Fruit fly (Drosophila melanogaster) whole organism, embryonic: Measurements from ENCODE around the gene CG43707.

Experiments used
- Asciz ChIP-seq: fragments of 200-800 bp; sonication (Bioruptor generic); optimal IDR thresholded peaks from 2 replicates; lab custom pipeline; 2017; ENCODE audit warnings: missing biosample characterization, mild to moderate bottlenecking, missing genetic modification characterization, missing genetic modification reagents
- BtbVII ChIP-seq: fragments of 200-800 bp; sonication (Bioruptor generic); optimal IDR thresholded peaks from 3 replicates; lab custom pipeline; 2017; ENCODE audit warnings: missing biosample characterization, mild to moderate bottlenecking, missing genetic modification characterization
- CG10267 ChIP-seq: fragments of 200-800 bp; sonication (Bioruptor generic); optimal IDR thresholded peaks from 2 replicates; lab custom pipeline; 2018; ENCODE audit warnings: missing biosample characterization, mild to moderate bottlenecking, missing genetic modification characterization, moderate library complexity
- CG10321 ChIP-seq: fragments of 200-800 bp; sonication (Bioruptor generic); IDR thresholded peaks from 2 replicates; pipeline ENCODE4 v1.3.6; 2022; ENCODE audit warnings: missing biosample characterization, missing genetic modification characterization
- CG10462 ChIP-seq: fragments of 200-800 bp; sonication (Bioruptor generic); optimal IDR thresholded peaks from 2 replicates; lab custom pipeline; 2016; ENCODE audit warnings: missing biosample characterization, missing genetic modification characterization
- CG10979 ChIP-seq: fragments of 200-800 bp; sonication (Bioruptor generic); optimal IDR thresholded peaks from 2 replicates; lab custom pipeline; 2018; ENCODE audit warnings: missing biosample characterization, mild to moderate bottlenecking, missing genetic modification characterization, moderate library complexity
- CG12236 ChIP-seq: fragments of 200-800 bp; sonication (Bioruptor generic); optimal IDR thresholded peaks from 2 replicates; lab custom pipeline; 2016; ENCODE audit warnings: missing biosample characterization, missing genetic modification characterization
- CG14014 ChIP-seq: fragments of 200-800 bp; sonication (Bioruptor generic); IDR thresholded peaks from 2 replicates; pipeline ENCODE4 v1.3.6; 2022; ENCODE audit warnings: missing biosample characterization, missing genetic modification characterization
- CG14710 ChIP-seq: fragments of 200-800 bp; sonication (Bioruptor generic); optimal IDR thresholded peaks from 3 replicates; lab custom pipeline; 2019; ENCODE audit warnings: missing biosample characterization, mild to moderate bottlenecking, missing genetic modification characterization, moderate library complexity
- CG15011 ChIP-seq: fragments of 200-800 bp; sonication (Bioruptor generic); optimal IDR thresholded peaks from 3 replicates; lab custom pipeline; 2018; ENCODE audit warnings: missing biosample characterization, mild to moderate bottlenecking, missing genetic modification characterization
- CG15479 ChIP-seq: fragments of 200-800 bp; sonication (Bioruptor generic); optimal IDR thresholded peaks from 3 replicates; lab custom pipeline; 2019; ENCODE audit warnings: missing biosample characterization, mild to moderate bottlenecking, missing genetic modification characterization, moderate library complexity
- CG16863 ChIP-seq: fragments of 200-800 bp; sonication (Bioruptor generic); optimal IDR thresholded peaks from 3 replicates; lab custom pipeline; 2016; ENCODE audit warnings: missing biosample characterization, missing genetic modification characterization
- CG1792 ChIP-seq: fragments of 200-800 bp; sonication (Bioruptor generic); optimal IDR thresholded peaks from 2 replicates; lab custom pipeline; 2016; ENCODE audit warnings: missing biosample characterization, missing genetic modification characterization
- CG1832 ChIP-seq: fragments of 200-800 bp; sonication (Bioruptor generic); optimal IDR thresholded peaks from 2 replicates; lab custom pipeline; 2017; ENCODE audit warnings: missing biosample characterization, mild to moderate bottlenecking, missing genetic modification characterization, inconsistent platforms
- CG33557 ChIP-seq: fragments of 200-800 bp; sonication (Bioruptor generic); optimal IDR thresholded peaks from 2 replicates; lab custom pipeline; 2019; ENCODE audit warnings: missing biosample characterization, mild to moderate bottlenecking, missing genetic modification characterization, moderate library complexity
- CG3726 ChIP-seq: fragments of 200-800 bp; sonication (Bioruptor generic); IDR thresholded peaks from 3 replicates; pipeline ENCODE4, ENCODE4 v1.3.6; 2022; ENCODE audit warnings: missing biosample characterization, missing genetic modification characterization
- CG3838 ChIP-seq: fragments of 200-800 bp; sonication (Bioruptor generic); optimal IDR thresholded peaks from 3 replicates; lab custom pipeline; 2016; ENCODE audit warnings: missing biosample characterization, missing genetic modification characterization
- CG4404 ChIP-seq: fragments of 200-800 bp; sonication (Bioruptor generic); IDR thresholded peaks from 2 replicates; pipeline ENCODE4 v1.3.6; 2022; ENCODE audit warnings: missing biosample characterization, missing genetic modification characterization
- CG4820 ChIP-seq: fragments of 200-800 bp; sonication (Bioruptor generic); optimal IDR thresholded peaks from 3 replicates; lab custom pipeline; 2016; ENCODE audit warnings: missing biosample characterization, missing genetic modification characterization
- Doc3 ChIP-seq: fragments of 200-800 bp; sonication (Bioruptor generic); IDR thresholded peaks from 3 replicates; pipeline ENCODE4 v1.3.6; 2022; ENCODE audit warnings: missing biosample characterization, missing genetic modification characterization; ENCODE audit not compliant: partially characterized antibody
- Dp ChIP-seq: fragments of 200-800 bp; sonication (Bioruptor generic); optimal IDR thresholded peaks from 2 replicates; lab custom pipeline; 2018; ENCODE audit warnings: missing biosample characterization, mild to moderate bottlenecking, missing genetic modification characterization, moderate library complexity
- Dref ChIP-seq: fragments of 200-800 bp; sonication (Bioruptor generic); IDR thresholded peaks from 2 replicates; pipeline ENCODE4 v1.3.6; 2022; ENCODE audit warnings: missing biosample characterization, missing genetic modification characterization
- Ets65A ChIP-seq: fragments of 200-800 bp; sonication (Bioruptor generic); peaks from one replicate; lab custom pipeline; 2016; ENCODE audit warnings: missing biosample characterization, missing genetic modification characterization
- Gsc ChIP-seq: fragments of 200-800 bp; sonication (Bioruptor generic); IDR thresholded peaks from 2 replicates; pipeline ENCODE4 v1.3.6; 2022; ENCODE audit warnings: missing biosample characterization, missing genetic modification characterization
- H15 ChIP-seq: fragments of 200-800 bp; sonication (Bioruptor generic); IDR thresholded peaks from 3 replicates; pipeline ENCODE4 v1.3.6; 2022; ENCODE audit warnings: missing biosample characterization, missing genetic modification characterization
- Jarid2 ChIP-seq: fragments of 200-800 bp; sonication (Bioruptor generic); optimal IDR thresholded peaks from 3 replicates; lab custom pipeline; 2017; ENCODE audit warnings: mild to moderate bottlenecking, missing biosample characterization, missing genetic modification reagents, missing genetic modification characterization
- Lpt ChIP-seq: fragments of >200 bp; optimal IDR thresholded peaks from 2 replicates; lab custom pipeline; 2018; ENCODE audit warnings: missing biosample characterization, missing genetic modification characterization
- Mes4 ChIP-seq: fragments of 200-800 bp; sonication (Bioruptor generic); optimal IDR thresholded peaks from 2 replicates; lab custom pipeline; 2016; ENCODE audit warnings: missing biosample characterization, missing genetic modification characterization
- Rfx ChIP-seq: fragments of 200-800 bp; sonication (Bioruptor generic); IDR thresholded peaks from 2 replicates; pipeline ENCODE4 v1.3.6; 2022; ENCODE audit warnings: missing biosample characterization, missing genetic modification characterization
- Sin3A ChIP-seq: fragments of >200 bp; optimal IDR thresholded peaks from 2 replicates; lab custom pipeline; 2018
- abd-A ChIP-seq: fragments of 200-800 bp; sonication (Bioruptor generic); optimal IDR thresholded peaks from 3 replicates; lab custom pipeline; 2019; ENCODE audit warnings: missing biosample characterization, mild to moderate bottlenecking, missing genetic modification characterization, moderate library complexity
- bcd ChIP-seq: fragments of 200-800 bp; sonication (Bioruptor generic); optimal IDR thresholded peaks from 2 replicates; lab custom pipeline; 2017; ENCODE audit warnings: missing biosample characterization, mild to moderate bottlenecking, missing genetic modification characterization
- cwo ChIP-seq: fragments of 200-800 bp; sonication (Bioruptor generic); optimal IDR thresholded peaks from 3 replicates; lab custom pipeline; 2017; ENCODE audit warnings: missing biosample characterization, missing genetic modification characterization, mild to moderate bottlenecking, moderate library complexity, missing genetic modification reagents
- dmrt11E ChIP-seq: fragments of 200-800 bp; sonication (Bioruptor generic); optimal IDR thresholded peaks from 3 replicates; lab custom pipeline; 2018; ENCODE audit warnings: missing biosample characterization, mild to moderate bottlenecking, missing genetic modification characterization, moderate library complexity
- en ChIP-seq: fragments of 200-800 bp; sonication (Bioruptor generic); optimal IDR thresholded peaks from 2 replicates; lab custom pipeline; 2016; ENCODE audit warnings: missing biosample characterization, missing genetic modification characterization
- grn ChIP-seq: fragments of 200-800 bp; sonication (Bioruptor generic); optimal IDR thresholded peaks from 3 replicates; lab custom pipeline; 2017; ENCODE audit warnings: missing biosample characterization, missing genetic modification characterization
- gro ChIP-seq: fragments of 200-800 bp; sonication (Bioruptor generic); optimal IDR thresholded peaks from 2 replicates; lab custom pipeline; 2016; ENCODE audit warnings: missing biosample characterization, missing genetic modification characterization
- gsb ChIP-seq: fragments of 200-800 bp; sonication (Bioruptor generic); IDR thresholded peaks from 2 replicates; pipeline ENCODE4 v1.3.6; 2022; ENCODE audit warnings: missing biosample characterization, missing genetic modification characterization
- gsb-n ChIP-seq: fragments of 200-800 bp; sonication (Bioruptor generic); optimal IDR thresholded peaks from 3 replicates; lab custom pipeline; 2018; ENCODE audit warnings: missing biosample characterization, mild to moderate bottlenecking, missing genetic modification characterization
- jigr1 ChIP-seq: fragments of 200-800 bp; sonication (Bioruptor generic); IDR thresholded peaks from 3 replicates; pipeline ENCODE4 v1.3.6; 2022; ENCODE audit warnings: missing biosample characterization, missing genetic modification characterization
- kah ChIP-seq: fragments of 200-800 bp; sonication (Bioruptor generic); optimal IDR thresholded peaks from 2 replicates; lab custom pipeline; 2018; ENCODE audit warnings: missing biosample characterization, mild to moderate bottlenecking, missing genetic modification characterization
- lab ChIP-seq: fragments of 200-800 bp; sonication (Bioruptor generic); optimal IDR thresholded peaks from 3 replicates; lab custom pipeline; 2017; ENCODE audit warnings: missing biosample characterization, missing genetic modification characterization, mild to moderate bottlenecking, moderate library complexity, missing genetic modification reagents
- odd ChIP-seq: fragments of 200-800 bp; sonication (Bioruptor generic); optimal IDR thresholded peaks from 2 replicates; lab custom pipeline; 2017; ENCODE audit warnings: missing biosample characterization, mild to moderate bottlenecking, missing genetic modification characterization
- otp ChIP-seq: fragments of 200-800 bp; sonication (Bioruptor generic); IDR thresholded peaks from 3 replicates; pipeline ENCODE4, ENCODE4 v1.3.6; 2022; ENCODE audit warnings: missing biosample characterization, missing genetic modification characterization
- p53 ChIP-seq: fragments of 200-800 bp; sonication (Bioruptor generic); optimal IDR thresholded peaks from 2 replicates; lab custom pipeline; 2016; ENCODE audit warnings: missing biosample characterization, missing genetic modification characterization
- psq ChIP-seq: fragments of 200-800 bp; sonication (Bioruptor generic); optimal IDR thresholded peaks from 2 replicates; lab custom pipeline; 2017; ENCODE audit warnings: missing biosample characterization, missing genetic modification characterization
- slp2 ChIP-seq: fragments of 200-800 bp; sonication (Bioruptor generic); optimal IDR thresholded peaks from 2 replicates; lab custom pipeline; 2016; ENCODE audit warnings: missing biosample characterization, missing genetic modification characterization
- sqz ChIP-seq: fragments of 200-800 bp; sonication (Bioruptor generic); optimal IDR thresholded peaks from 3 replicates; lab custom pipeline; 2018; ENCODE audit warnings: missing biosample characterization, mild to moderate bottlenecking, missing genetic modification characterization
- ssp ChIP-seq: fragments of 200-800 bp; sonication (Bioruptor generic); IDR thresholded peaks from 2 replicates; pipeline ENCODE4 v1.3.6; 2022; ENCODE audit warnings: missing biosample characterization, missing genetic modification characterization
- stc ChIP-seq: fragments of 200-800 bp; sonication (Bioruptor generic); IDR thresholded peaks from 2 replicates; pipeline ENCODE4 v1.3.6; 2022; ENCODE audit warnings: missing biosample characterization, missing genetic modification characterization
- wdn ChIP-seq: fragments of 200-800 bp; sonication (Bioruptor generic); IDR thresholded peaks from 2 replicates; pipeline ENCODE4 v1.3.6; 2022; ENCODE audit warnings: missing biosample characterization, missing genetic modification characterization

Gene CG43707

DNA sequence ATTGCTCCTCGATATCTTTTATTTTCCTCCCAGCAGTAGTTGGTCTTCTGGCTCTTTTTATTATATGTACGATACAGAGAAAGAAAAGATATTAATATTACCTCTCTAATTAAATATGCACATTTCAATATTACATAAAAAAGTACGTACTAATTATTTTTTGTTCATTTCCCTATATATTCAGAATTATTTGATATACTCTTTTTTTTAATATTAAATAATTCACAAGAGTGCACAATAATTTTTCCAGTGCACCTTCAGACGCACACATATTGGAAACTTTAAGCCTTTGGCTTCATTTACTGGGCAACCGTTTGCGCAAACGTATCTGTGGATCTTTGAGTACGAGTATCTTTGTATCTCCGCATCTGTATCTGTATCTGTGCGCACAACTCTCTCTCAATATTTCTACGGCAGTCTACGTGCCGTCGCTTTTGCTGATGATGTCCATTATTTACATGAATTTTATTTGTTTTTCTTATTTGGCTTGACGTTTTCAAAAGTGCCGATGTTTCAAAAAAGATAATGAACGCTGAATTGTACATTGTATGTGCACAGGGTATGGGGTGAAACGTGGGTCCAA lies 19.6 kb downstream of the CG43707 start (continued):
- no peak for TF ChIP-seq CG10321 (GFP tag; lab: Robert Waterston, UW)
- TF ChIP-seq CG15011 (GFP tag; lab: Kevin White, UChicago): peak; percentile 67
- peak; percentile 43; the same call in 1 of the 2 replicates for TF ChIP-seq wdn (GFP tag; lab: Robert Waterston, UW)
- no peak for TF ChIP-seq gsb (GFP tag; lab: Robert Waterston, UW)
- peak; percentile 57 for TF ChIP-seq Jarid2 (GFP tag; lab: Kevin White, UChicago)
- peak; percentile 43; the same call in 1 of the 3 replicates for TF ChIP-seq jigr1 (GFP tag; lab: Robert Waterston, UW)
- TF ChIP-seq Dref (GFP tag; lab: Robert Waterston, UW): no peak
- TF ChIP-seq Sin3A (lab: Kevin White, UChicago): no peak
- TF ChIP-seq CG1792 (GFP tag; lab: Kevin White, UChicago): no peak
- no peak for TF ChIP-seq Lpt (GFP tag; lab: Kevin White, UChicago)
- no peak for TF ChIP-seq Doc3 (GFP tag; lab: Robert Waterston, UW)
- peak; percentile 70; the same call in 2 of the 3 replicates for TF ChIP-seq H15 (GFP tag; lab: Robert Waterston, UW)
- no peak for TF ChIP-seq CG16863 (GFP tag; lab: Kevin White, UChicago)
- peak; percentile 68 for TF ChIP-seq CG10462 (GFP tag; lab: Kevin White, UChicago)
- no peak for TF ChIP-seq CG1832 (GFP tag; lab: Kevin White, UChicago)
- TF ChIP-seq bcd (GFP tag; lab: Kevin White, UChicago): peak; percentile 80
- no peak for TF ChIP-seq Gsc (GFP tag; lab: Robert Waterston, UW)
- TF ChIP-seq BtbVII (GFP tag; lab: Kevin White, UChicago): peak; percentile 80
- TF ChIP-seq abd-A (tag; lab: Kevin White, UChicago): peak; percentile 28
- TF ChIP-seq CG10267: peak; percentile 89
- peak; percentile 80 for TF ChIP-seq ssp
- TF ChIP-seq dmrt11E (tag; lab: Kevin White, UChicago): peak; percentile 96
- TF ChIP-seq Dp (GFP tag; lab: Kevin White, UChicago): no peak
- peak; percentile 90 for TF ChIP-seq CG4404 (GFP tag; lab: Robert Waterston, UW)
- peak; percentile 69; the same call in 2 of the 3 replicates for TF ChIP-seq CG3726 (GFP tag; lab: Robert Waterston, UW)
- TF ChIP-seq otp: peak; percentile 6; the same call in 2 of the 3 replicates
- TF ChIP-seq sqz: peak; percentile 89
- peak; percentile 75 for TF ChIP-seq CG4820
- peak; percentile 84 for TF ChIP-seq grn (GFP tag; lab: Kevin White, UChicago)
- TF ChIP-seq CG12236 (GFP tag; lab: Kevin White, UChicago): no peak
- TF ChIP-seq CG33557 (GFP tag; lab: Kevin White, UChicago): peak; percentile 96
- peak; percentile 96 for TF ChIP-seq CG14710 (tag; lab: Kevin White, UChicago)
- TF ChIP-seq psq (GFP tag; lab: Kevin White, UChicago): peak; percentile 62
- TF ChIP-seq CG10979 (tag; lab: Kevin White, UChicago): peak; percentile 93
- no peak for TF ChIP-seq slp2 (GFP tag; lab: Kevin White, UChicago)
- peak; percentile 22 for TF ChIP-seq Ets65A
- peak; percentile 83 for TF ChIP-seq odd (GFP tag; lab: Kevin White, UChicago)
- TF ChIP-seq CG3838: no peak
- TF ChIP-seq en (GFP tag; lab: Kevin White, UChicago): no peak
- TF ChIP-seq p53: no peak
- peak; percentile 81 for TF ChIP-seq lab
- peak; percentile 82 for TF ChIP-seq kah
- TF ChIP-seq stc (GFP tag; lab: Robert Waterston, UW): peak; percentile 90
- peak; percentile 67 for TF ChIP-seq Rfx (GFP tag; lab: Robert Waterston, UW)
- peak; percentile 67 for TF ChIP-seq cwo (GFP tag; lab: Kevin White, UChicago)
- no peak for TF ChIP-seq Mes4 (GFP tag; lab: Kevin White, UChicago)
- peak; percentile 82 for TF ChIP-seq Asciz (GFP tag; lab: Kevin White, UChicago)
- TF ChIP-seq CG15479: peak; percentile 88
- peak; percentile 92 for TF ChIP-seq gsb-n
- TF ChIP-seq gro: no peak
- TF ChIP-seq CG14014 (GFP tag; lab: Robert Waterston, UW): peak; percentile 58; the same call in 1 of the 2 replicates
